Fruit fly (Drosophila melanogaster): ENCODE data around the gene CG31145.

Gene CG31145

dm6 chr3R:23709508-23710208 is 40.2 kb upstream of the CG31145 start, which contains the start of gene CG10301 (continued):
- TF ChIP-seq Scr (GFP tag; IDR thresholded peaks at IDR 0.05; ENCODE audit: partially characterized antibody): no peak
- TF ChIP-seq MTF-1 (GFP tag; optimal IDR thresholded peaks at IDR 0.05; ENCODE audit: borderline replicate concordance): no peak
- no peak for TF ChIP-seq mirr (GFP tag; optimal IDR thresholded peaks at IDR 0.05)
- TF ChIP-seq CG10321 (GFP tag; IDR thresholded peaks at IDR 0.05): no peak
- peak; percentile 66 for TF ChIP-seq dmrt99B (tag; optimal IDR thresholded peaks at IDR 0.05)
- TF ChIP-seq PHDP (tag; optimal IDR thresholded peaks at IDR 0.05): peak; percentile 37
- TF ChIP-seq Sry-δ (GFP tag; optimal IDR thresholded peaks at IDR 0.05): no peak
- no peak for TF ChIP-seq CG12104 (GFP tag; optimal IDR thresholded peaks at IDR 0.05)

- no peak for TF ChIP-seq shn (GFP tag; optimal IDR thresholded peaks at IDR 0.05)
- peak; percentile 68 for TF ChIP-seq Ets65A (GFP tag)
- TF ChIP-seq Hr78 (GFP tag; optimal IDR thresholded peaks at IDR 0.05): peak in 1 of 2 experiments; percentile 68
- TF ChIP-seq CTCF (GFP tag; optimal IDR thresholded peaks at IDR 0.05): no peak
- TF ChIP-seq Fer2 (tag; optimal IDR thresholded peaks at IDR 0.05): no peak
- TF ChIP-seq ATbp (GFP tag; optimal IDR thresholded peaks at IDR 0.05): no peak
- TF ChIP-seq CG11560 (tag; IDR thresholded peaks at IDR 0.05): no peak
- TF ChIP-seq pfk (GFP tag; optimal IDR thresholded peaks at IDR 0.05): no peak
- no peak for TF ChIP-seq twi (tag; optimal IDR thresholded peaks at IDR 0.05)
- peak in 1 of 2 experiments; percentile 84 for TF ChIP-seq Pdp1 (GFP tag; optimal IDR thresholded peaks at IDR 0.05)
- TF ChIP-seq CG12155 (GFP tag; optimal IDR thresholded peaks at IDR 0.05): no peak
- TF ChIP-seq row (GFP tag; IDR thresholded peaks at IDR 0.05): no peak
- no peak for TF ChIP-seq sna (GFP tag; IDR thresholded peaks at IDR 0.05; ENCODE audit: partially characterized antibody)
- no peak for TF ChIP-seq Dek (tag; optimal IDR thresholded peaks at IDR 0.05)
- no peak for TF ChIP-seq CG11456 (GFP tag; IDR thresholded peaks at IDR 0.05)
- no peak for TF ChIP-seq CG2678 (tag; optimal IDR thresholded peaks at IDR 0.05)
- TF ChIP-seq CG4730 (GFP tag; IDR thresholded peaks at IDR 0.05): no peak
- TF ChIP-seq zfh2 (GFP tag; optimal IDR thresholded peaks at IDR 0.05): no peak
- TF ChIP-seq B-H1 (GFP tag; IDR thresholded peaks at IDR 0.05): no peak
- TF ChIP-seq mam (GFP tag; optimal IDR thresholded peaks at IDR 0.05): no peak
- TF ChIP-seq CG6791 (GFP tag; IDR thresholded peaks at IDR 0.05; ENCODE audit: partially characterized antibody): no peak
- no peak for TF ChIP-seq CG1024 (GFP tag; IDR thresholded peaks at IDR 0.05)
- no peak for TF ChIP-seq btn (GFP tag; optimal IDR thresholded peaks at IDR 0.05)
- no peak for TF ChIP-seq Dip2 (GFP tag; IDR thresholded peaks at IDR 0.05)
- TF ChIP-seq CG30403 (GFP tag; optimal IDR thresholded peaks at IDR 0.05): no peak
- TF ChIP-seq CG42726 (GFP tag; IDR thresholded peaks at IDR 0.05; ENCODE audit: partially characterized antibody): no peak
- no peak for TF ChIP-seq CrebB (tag; optimal IDR thresholded peaks at IDR 0.05)
- TF ChIP-seq kah (GFP tag; optimal IDR thresholded peaks at IDR 0.05): no peak
- no peak for TF ChIP-seq emc (GFP tag; optimal IDR thresholded peaks at IDR 0.05)
- no peak for TF ChIP-seq CG4854 (GFP tag; optimal IDR thresholded peaks at IDR 0.05)
- peak; percentile 49 for TF ChIP-seq CG15479 (GFP tag; optimal IDR thresholded peaks at IDR 0.05)
- no peak for TF ChIP-seq CG4328 (GFP tag; optimal IDR thresholded peaks at IDR 0.05)
- TF ChIP-seq stc (GFP tag; IDR thresholded peaks at IDR 0.05): no peak
- peak; percentile 63 for TF ChIP-seq grn (GFP tag; optimal IDR thresholded peaks at IDR 0.05)
- TF ChIP-seq Dbx (GFP tag; IDR thresholded peaks at IDR 0.05): no peak
- TF ChIP-seq bcd (GFP tag; optimal IDR thresholded peaks at IDR 0.05): no peak
- TF ChIP-seq zf30C (GFP tag; optimal IDR thresholded peaks at IDR 0.05): no peak
- TF ChIP-seq CG11247 (GFP tag; IDR thresholded peaks at IDR 0.05): no peak
- TF ChIP-seq ham (GFP tag; IDR thresholded peaks at IDR 0.05): no peak
- no peak for TF ChIP-seq CG8290 (GFP tag; optimal IDR thresholded peaks at IDR 0.05)
- TF ChIP-seq CG8290 (tag; optimal IDR thresholded peaks at IDR 0.05): no peak
Measured at dm6 chr3R:23704383-23705033, 35.0 kb upstream of the CG31145 start, which contains the start of gene Gba1b. Gene Gba1b, plus strand, starts transcription at chr3R:23704804.

All from whole organism, embryonic.